Fruit fly (Drosophila melanogaster) whole organism, adult: ENCODE measurements around the gene Usp14.
A peak's percentile ranks its signal among the peaks of the same experiment; 100 is the strongest.

ENCODE experiments used
- CG12768 ChIP-seq: fragments of 200-800 bp; sonication (Bioruptor generic); optimal IDR thresholded peaks from 2 replicates; lab custom pipeline; 2017; ENCODE audit warnings: missing biosample characterization, missing genetic modification characterization, mild to moderate bottlenecking, moderate library complexity, missing genetic modification reagents
- CG1620 ChIP-seq: fragments of 200-800 bp; sonication (Bioruptor generic); optimal IDR thresholded peaks from 2 replicates; lab custom pipeline; 2016; ENCODE audit warnings: missing biosample characterization, missing genetic modification characterization
- CG33017 ChIP-seq: fragments of 200-800 bp; sonication (Bioruptor generic); optimal IDR thresholded peaks from 2 replicates; lab custom pipeline; 2018; ENCODE audit warnings: missing biosample characterization, mild to moderate bottlenecking, missing genetic modification characterization, moderate library complexity
- CG7045 ChIP-seq: fragments of 200-800 bp; sonication (Bioruptor generic); optimal IDR thresholded peaks from 2 replicates; lab custom pipeline; 2017; ENCODE audit warnings: missing biosample characterization, mild to moderate bottlenecking, missing genetic modification characterization
- CG7101 ChIP-seq: fragments of 200-800 bp; sonication (Bioruptor generic); optimal IDR thresholded peaks from 2 replicates; lab custom pipeline; 2018; ENCODE audit warnings: missing biosample characterization, mild to moderate bottlenecking, missing genetic modification characterization, moderate library complexity
- Clk ChIP-seq: fragments of 200-800 bp; sonication (Bioruptor generic); optimal IDR thresholded peaks from 2 replicates; lab custom pipeline; 2017; ENCODE audit warnings: missing biosample characterization, missing genetic modification characterization
- Crg-1 ChIP-seq: fragments of 200-800 bp; sonication (Bioruptor generic); optimal IDR thresholded peaks from 2 replicates; lab custom pipeline; 2016; ENCODE audit warnings: missing biosample characterization, missing genetic modification characterization
- Hr96 ChIP-seq: fragments of 200-800 bp; sonication (Bioruptor generic); optimal IDR thresholded peaks from 2 replicates; lab custom pipeline; 2016; ENCODE audit warnings: missing biosample characterization, missing genetic modification characterization
- Mnt ChIP-seq: fragments of 200-800 bp; sonication (Bioruptor generic); optimal IDR thresholded peaks from 2 replicates; lab custom pipeline; 2016; ENCODE audit warnings: missing biosample characterization, mild to moderate bottlenecking, missing genetic modification characterization
- bab1 ChIP-seq: fragments of 200-800 bp; sonication (Bioruptor generic); optimal IDR thresholded peaks from 3 replicates; lab custom pipeline; 2019; ENCODE audit warnings: missing biosample characterization, mild to moderate bottlenecking, missing genetic modification characterization, moderate library complexity
- kay ChIP-seq: fragments of 200-800 bp; sonication (Bioruptor generic); peaks from one replicate; lab custom pipeline; 2016; ENCODE audit warnings: missing biosample characterization, missing genetic modification characterization, borderline replicate concordance
- ovo ChIP-seq: fragments of 200-800 bp; sonication (Bioruptor generic); optimal IDR thresholded peaks from 2 replicates; lab custom pipeline; 2016; ENCODE audit warnings: missing biosample characterization, missing genetic modification characterization
- pad ChIP-seq: fragments of 200-800 bp; sonication (Bioruptor generic); optimal IDR thresholded peaks from 3 replicates; lab custom pipeline; 2017; ENCODE audit warnings: missing biosample characterization, missing genetic modification characterization, mild to moderate bottlenecking, moderate library complexity, missing genetic modification reagents
- toe ChIP-seq: fragments of 200-800 bp; sonication (Bioruptor generic); optimal IDR thresholded peaks from 2 replicates; lab custom pipeline; 2016; ENCODE audit warnings: missing biosample characterization, missing genetic modification characterization

DNA sequence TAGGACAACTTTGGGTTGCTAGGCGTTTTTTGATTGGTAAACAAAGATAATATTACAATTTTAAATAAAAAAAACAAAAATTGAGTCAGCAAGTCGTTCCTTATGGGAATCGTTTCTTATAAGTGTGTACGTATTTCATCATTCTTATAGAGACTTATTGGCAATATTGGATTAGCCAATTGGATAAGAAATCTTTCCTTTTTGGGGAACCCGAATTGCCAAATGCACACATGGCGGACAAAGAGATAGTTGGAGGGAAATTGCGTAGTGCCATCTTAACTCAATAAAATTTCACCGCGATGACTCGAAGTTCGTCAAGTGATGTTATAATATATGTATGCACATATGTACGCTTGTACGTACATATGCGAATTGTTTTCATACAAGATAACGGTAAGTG, 22.9 kb downstream of the Usp14 start:
- TF ChIP-seq Clk (GFP tag; lab: Kevin White, UChicago) (no peak), Crg-1 (GFP tag; lab: Kevin White, UChicago) (no peak), CG7101 (tag; lab: Kevin White, UChicago) (no peak), Mnt (GFP tag; lab: Kevin White, UChicago) (no peak), CG7045 (GFP tag; lab: Kevin White, UChicago) (no peak), bab1 (GFP tag; lab: Kevin White, UChicago) (no peak), CG1620 (GFP tag; lab: Kevin White, UChicago) (no peak), Hr96 (GFP tag; lab: Kevin White, UChicago) (no peak), CG12768 (GFP tag; lab: Kevin White, UChicago) (no peak), kay (GFP tag; lab: Kevin White, UChicago) (peak; percentile 61), CG33017 (tag; lab: Kevin White, UChicago) (no peak), pad (GFP tag; lab: Kevin White, UChicago) (no peak), toe (GFP tag; lab: Kevin White, UChicago) (no peak), ovo (GFP tag; lab: Kevin White, UChicago) (no peak)
